Fruit fly (Drosophila melanogaster): Measurements from ENCODE around the gene CG32815.

CG32815 gene

DNA sequence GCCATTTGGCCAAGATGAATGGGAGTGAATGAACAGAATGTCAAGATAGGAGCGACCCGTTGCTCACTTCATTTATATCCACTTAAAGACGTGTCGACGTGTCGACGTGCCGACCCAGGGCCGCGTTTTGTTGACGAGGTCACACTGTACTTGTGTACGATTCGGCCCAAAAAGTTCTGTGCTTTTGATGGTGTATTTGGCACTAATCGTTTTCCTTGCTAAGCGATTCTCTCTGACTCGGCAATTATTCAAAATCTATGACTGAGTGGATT, 16.0 kb downstream of the CG32815 start (continued):
- TF ChIP-seq oc (tag; optimal IDR thresholded peaks at IDR 0.05) (no peak), CG9727 (GFP tag; optimal IDR thresholded peaks at IDR 0.05) (no peak), CG17385 (GFP tag; optimal IDR thresholded peaks at IDR 0.05) (no peak), lmd (GFP tag; IDR thresholded peaks at IDR 0.05) (peak; percentile 43; the same call in 1 of the 2 replicates), CG10462 (GFP tag; optimal IDR thresholded peaks at IDR 0.05) (no peak), Hr51 (GFP tag; optimal IDR thresholded peaks at IDR 0.05) (no peak), Rfx (GFP tag; IDR thresholded peaks at IDR 0.05) (peak; percentile 76), emc (GFP tag; optimal IDR thresholded peaks at IDR 0.05) (no peak), CG13775 (GFP tag; optimal IDR thresholded peaks at IDR 0.05) (no peak), CG30403 (GFP tag; optimal IDR thresholded peaks at IDR 0.05) (no peak), NK7.1 (GFP tag; optimal IDR thresholded peaks at IDR 0.05) (no peak), CG3847 (GFP tag; IDR thresholded peaks at IDR 0.05) (peak; percentile 27; the same call in 1 of the 2 replicates), HmgZ (tag; optimal IDR thresholded peaks at IDR 0.05) (peak; percentile 6), CG17328 (GFP tag; IDR thresholded peaks at IDR 0.05) (no peak), Kr (GFP tag; optimal IDR thresholded peaks at IDR 0.05) (no peak), Lhr (GFP tag; optimal IDR thresholded peaks at IDR 0.05) (no peak), CG33213 (GFP tag; optimal IDR thresholded peaks at IDR 0.05) (no peak), toy (GFP tag; IDR thresholded peaks at IDR 0.05) (no peak), CG1832 (GFP tag; optimal IDR thresholded peaks at IDR 0.05) (no peak), Hey (tag; optimal IDR thresholded peaks at IDR 0.05) (no peak), sqz (GFP tag; optimal IDR thresholded peaks at IDR 0.05) (no peak), CG10267 (tag; optimal IDR thresholded peaks at IDR 0.05) (no peak), dmrt99B (tag; optimal IDR thresholded peaks at IDR 0.05) (no peak), Ets65A (GFP tag) (peak; percentile 68), Six4 (GFP tag; optimal IDR thresholded peaks at IDR 0.05) (no peak), fd96Cb (tag; optimal IDR thresholded peaks at IDR 0.05) (no peak), CG9609 (GFP tag; optimal IDR thresholded peaks at IDR 0.05) (no peak), vnd (GFP tag; IDR thresholded peaks at IDR 0.05; ENCODE audit: partially characterized antibody) (no peak), dmrt11E (tag; optimal IDR thresholded peaks at IDR 0.05) (no peak), corto (GFP tag; optimal IDR thresholded peaks at IDR 0.05) (no peak), CG7963 (GFP tag; IDR thresholded peaks at IDR 0.05; ENCODE audit: partially characterized antibody) (no peak), Tbp (GFP tag; optimal IDR thresholded peaks at IDR 0.05) (no peak), Jarid2 (GFP tag; optimal IDR thresholded peaks at IDR 0.05) (no peak), CG34422 (GFP tag; IDR thresholded peaks at IDR 0.05) (no peak), cad (GFP tag; optimal IDR thresholded peaks at IDR 0.05) (no peak), eve (GFP tag; optimal IDR thresholded peaks at IDR 0.05) (no peak), CG5180 (GFP tag; optimal IDR thresholded peaks at IDR 0.05) (no peak), Optix (GFP tag; IDR thresholded peaks at IDR 0.05) (no peak), lola (GFP tag; optimal IDR thresholded peaks at IDR 0.05) (no peak), hkb (optimal IDR thresholded peaks at IDR 0.05) (no peak), hkb (GFP tag; IDR thresholded peaks at IDR 0.05) (0 out of 2 replicates have a peak, but pooled peaks have one; percentile 32), Meics (GFP tag; optimal IDR thresholded peaks at IDR 0.05) (peak; percentile 19), rib (GFP tag; IDR thresholded peaks at IDR 0.05) (no peak), CG6654 (GFP tag; optimal IDR thresholded peaks at IDR 0.05) (no peak), CG2120 (GFP tag; optimal IDR thresholded peaks at IDR 0.05) (peak; percentile 59), fd3F (GFP tag; optimal IDR thresholded peaks at IDR 0.05) (no peak), kay (GFP tag; optimal IDR thresholded peaks at IDR 0.05) (no peak), sim (GFP tag; IDR thresholded peaks at IDR 0.05) (no peak), CG14441 (GFP tag; IDR thresholded peaks at IDR 0.05) (peak; percentile 56; the same call in 1 of the 2 replicates), CG7271 (tag; optimal IDR thresholded peaks at IDR 0.05) (no peak), CHES-1-like (GFP tag; optimal IDR thresholded peaks at IDR 0.05) (no peak), lab (GFP tag; optimal IDR thresholded peaks at IDR 0.05) (peak; percentile 57)
